Fruit fly (Drosophila melanogaster): Measurements from ENCODE around the gene ifc.

Gene ifc

dm6 chr2L:5986094-5986493 is at the start of gene ifc (continued):
- TF ChIP-seq CHES-1-like (GFP tag; optimal IDR thresholded peaks at IDR 0.05) (peak; percentile 76), Asciz (GFP tag; optimal IDR thresholded peaks at IDR 0.05) (no peak), CG17829 (tag; optimal IDR thresholded peaks at IDR 0.05) (peak; percentile 82), nom (GFP tag; optimal IDR thresholded peaks at IDR 0.05) (peak; percentile 46), D (optimal IDR thresholded peaks at IDR 0.05) (no peak), D (GFP tag; optimal IDR thresholded peaks at IDR 0.05) (no peak), Dad (GFP tag; optimal IDR thresholded peaks at IDR 0.05) (peak; percentile 69), salm (tag; optimal IDR thresholded peaks at IDR 0.05) (no peak), lmd (GFP tag; IDR thresholded peaks at IDR 0.05) (no peak), fru (optimal IDR thresholded peaks at IDR 0.05) (no peak), sna (GFP tag; IDR thresholded peaks at IDR 0.05; ENCODE audit: partially characterized antibody) (no peak), dan (GFP tag; IDR thresholded peaks at IDR 0.05) (no peak), vvl (GFP tag; IDR thresholded peaks at IDR 0.05) (no peak), Atf6 (GFP tag; IDR thresholded peaks at IDR 0.05) (no peak), CG16813 (GFP tag; IDR thresholded peaks at IDR 0.05; ENCODE audit: partially characterized antibody) (no peak), tin (GFP tag; optimal IDR thresholded peaks at IDR 0.05) (peak; percentile 35), Mrtf (GFP tag; IDR thresholded peaks at IDR 0.05) (no peak), CG32772 (GFP tag; IDR thresholded peaks at IDR 0.05) (no peak), zfh2 (GFP tag; optimal IDR thresholded peaks at IDR 0.05) (peak; percentile 78), Atf3 (GFP tag; optimal IDR thresholded peaks at IDR 0.05) (peak; percentile 5), Ada2b (GFP tag; IDR thresholded peaks at IDR 0.05) (no peak), Ets97D (GFP tag; optimal IDR thresholded peaks at IDR 0.05) (peak; percentile 91), CG8765 (GFP tag; IDR thresholded peaks at IDR 0.05) (no peak), CG9437 (GFP tag; optimal IDR thresholded peaks at IDR 0.05) (no peak), az2 (GFP tag; optimal IDR thresholded peaks at IDR 0.05) (peak; percentile 37), cato (GFP tag; optimal IDR thresholded peaks at IDR 0.05; ENCODE audit: borderline replicate concordance) (peak; percentile 17), tx (GFP tag; optimal IDR thresholded peaks at IDR 0.05) (peak; percentile 37), odd (GFP tag; optimal IDR thresholded peaks at IDR 0.05) (no peak), gce (GFP tag; IDR thresholded peaks at IDR 0.05) (no peak), p53 (GFP tag; optimal IDR thresholded peaks at IDR 0.05) (peak; percentile 49), Dll (GFP tag; IDR thresholded peaks at IDR 0.05; ENCODE audit: partially characterized antibody) (no peak), pzg (GFP tag; optimal IDR thresholded peaks at IDR 0.05) (peak; percentile 96), oc (tag; optimal IDR thresholded peaks at IDR 0.05) (peak; percentile 87), Hr51 (GFP tag; optimal IDR thresholded peaks at IDR 0.05) (peak in 1 of 2 experiments; percentile 21), Bgb (GFP tag; IDR thresholded peaks at IDR 0.05; ENCODE audit: partially characterized antibody) (no peak), pho (GFP tag; optimal IDR thresholded peaks at IDR 0.05) (peak; percentile 35), ab (GFP tag; optimal IDR thresholded peaks at IDR 0.05) (no peak), insv (GFP tag; optimal IDR thresholded peaks at IDR 0.05) (peak in 1 of 2 experiments; percentile 44), CG2202 (tag; optimal IDR thresholded peaks at IDR 0.05) (no peak), Jarid2 (GFP tag; optimal IDR thresholded peaks at IDR 0.05) (peak; percentile 46), Gsc (GFP tag; IDR thresholded peaks at IDR 0.05) (no peak), Sry-δ (GFP tag; optimal IDR thresholded peaks at IDR 0.05) (peak; percentile 82), Dek (tag; optimal IDR thresholded peaks at IDR 0.05) (peak; percentile 63), CG4854 (GFP tag; optimal IDR thresholded peaks at IDR 0.05) (peak; percentile 31), pum (GFP tag; optimal IDR thresholded peaks at IDR 0.05) (peak; percentile 36), dysf (GFP tag; IDR thresholded peaks at IDR 0.05) (no peak), CG15696 (tag; optimal IDR thresholded peaks at IDR 0.05) (peak; percentile 40), tll (GFP tag; optimal IDR thresholded peaks at IDR 0.05) (no peak), CG17385 (GFP tag; optimal IDR thresholded peaks at IDR 0.05) (peak; percentile 35), MBD-R2 (GFP tag; IDR thresholded peaks at IDR 0.05) (no peak), CG5180 (GFP tag; optimal IDR thresholded peaks at IDR 0.05) (no peak), mam (GFP tag; optimal IDR thresholded peaks at IDR 0.05) (peak; percentile 77)

Data from whole organism, embryonic.